Fruit fly (Drosophila melanogaster) whole organism, embryonic: Measurements from ENCODE around the gene hbt.
A peak's percentile ranks its signal among the peaks of the same experiment; 100 is the strongest.

Source experiments
- Asciz ChIP-seq: fragments of 200-800 bp; sonication (Bioruptor generic); optimal IDR thresholded peaks from 2 replicates; lab custom pipeline; 2017; ENCODE audit warnings: missing biosample characterization, mild to moderate bottlenecking, missing genetic modification characterization, missing genetic modification reagents
- CG10979 ChIP-seq: fragments of 200-800 bp; sonication (Bioruptor generic); optimal IDR thresholded peaks from 2 replicates; lab custom pipeline; 2018; ENCODE audit warnings: missing biosample characterization, mild to moderate bottlenecking, missing genetic modification characterization, moderate library complexity
- CG11398 ChIP-seq: fragments of 200-800 bp; sonication (Bioruptor generic); optimal IDR thresholded peaks from 2 replicates; lab custom pipeline; 2016; ENCODE audit warnings: missing biosample characterization, missing genetic modification characterization
- CG11504 ChIP-seq: fragments of 200-800 bp; sonication (Bioruptor generic); optimal IDR thresholded peaks from 3 replicates; lab custom pipeline; 2019; ENCODE audit warnings: missing biosample characterization, mild to moderate bottlenecking, missing genetic modification characterization, moderate library complexity
- CG11696 ChIP-seq: fragments of 200-800 bp; sonication (Bioruptor generic); IDR thresholded peaks from 2 replicates; pipeline ENCODE4 v1.3.6; 2022; ENCODE audit warnings: missing biosample characterization, missing genetic modification characterization
- CG14667 ChIP-seq: fragments of 200-800 bp; sonication (Bioruptor generic); IDR thresholded peaks from 2 replicates; pipeline ENCODE4 v1.3.6; 2022; ENCODE audit warnings: missing biosample characterization, missing genetic modification characterization
- CG14710 ChIP-seq: fragments of 200-800 bp; sonication (Bioruptor generic); optimal IDR thresholded peaks from 3 replicates; lab custom pipeline; 2019; ENCODE audit warnings: missing biosample characterization, mild to moderate bottlenecking, missing genetic modification characterization, moderate library complexity
- CG14965 ChIP-seq: fragments of 200-800 bp; sonication (Bioruptor generic); optimal IDR thresholded peaks from 2 replicates; lab custom pipeline; 2016; ENCODE audit warnings: missing biosample characterization, missing genetic modification characterization, borderline replicate concordance
- CG15479 ChIP-seq: fragments of 200-800 bp; sonication (Bioruptor generic); optimal IDR thresholded peaks from 3 replicates; lab custom pipeline; 2019; ENCODE audit warnings: missing biosample characterization, mild to moderate bottlenecking, missing genetic modification characterization, moderate library complexity
- CG1603 ChIP-seq: fragments of 200-800 bp; sonication (Bioruptor generic); optimal IDR thresholded peaks from 2 replicates; lab custom pipeline; 2019; ENCODE audit warnings: missing biosample characterization, mild to moderate bottlenecking, missing genetic modification characterization, moderate library complexity
- CG17361 ChIP-seq: fragments of 200-800 bp; sonication (Bioruptor generic); IDR thresholded peaks from 3 replicates; pipeline ENCODE4 v1.3.6; 2022; ENCODE audit warnings: missing biosample characterization, missing genetic modification characterization
- CG2199 ChIP-seq: fragments of 200-800 bp; sonication (Bioruptor generic); IDR thresholded peaks from 3 replicates; pipeline ENCODE4 v1.3.6; 2022; ENCODE audit warnings: missing biosample characterization, missing genetic modification characterization
- CG30403 ChIP-seq: fragments of 200-800 bp; sonication (Bioruptor generic); optimal IDR thresholded peaks from 3 replicates; lab custom pipeline; 2016; ENCODE audit warnings: missing biosample characterization, missing genetic modification characterization
- CG31224 ChIP-seq: fragments of 200-800 bp; sonication (Bioruptor generic); IDR thresholded peaks from 2 replicates; pipeline ENCODE4 v1.3.6; 2022; ENCODE audit warnings: missing biosample characterization, missing genetic modification characterization
- CG4707 ChIP-seq: fragments of 200-800 bp; sonication (Bioruptor generic); optimal IDR thresholded peaks from 2 replicates; lab custom pipeline; 2018; ENCODE audit warnings: missing biosample characterization, mild to moderate bottlenecking, missing genetic modification characterization, moderate library complexity
- CG7357 ChIP-seq: fragments of 200-800 bp; sonication (Bioruptor generic); IDR thresholded peaks from 3 replicates; pipeline ENCODE4 v1.3.6; 2022; ENCODE audit warnings: missing biosample characterization, missing genetic modification characterization
- D19A ChIP-seq: fragments of 200-800 bp; optimal IDR thresholded peaks from 3 replicates; lab custom pipeline; 2019; ENCODE audit warnings: missing biosample characterization, mild to moderate bottlenecking, missing genetic modification characterization, moderate library complexity
- Elba2 ChIP-seq: fragments of 200-800 bp; sonication (Bioruptor generic); optimal IDR thresholded peaks from 3 replicates; lab custom pipeline; 2016; ENCODE audit warnings: missing biosample characterization, missing genetic modification characterization
- Ets65A ChIP-seq: fragments of 200-800 bp; sonication (Bioruptor generic); peaks from one replicate; lab custom pipeline; 2016; ENCODE audit warnings: missing biosample characterization, missing genetic modification characterization
- Fer2 ChIP-seq: fragments of 200-800 bp; sonication (Bioruptor generic); optimal IDR thresholded peaks from 2 replicates; lab custom pipeline; 2018; ENCODE audit warnings: missing biosample characterization, mild to moderate bottlenecking, missing genetic modification characterization, moderate library complexity
- Gsc ChIP-seq: fragments of 200-800 bp; sonication (Bioruptor generic); IDR thresholded peaks from 2 replicates; pipeline ENCODE4 v1.3.6; 2022; ENCODE audit warnings: missing biosample characterization, missing genetic modification characterization
- Gug ChIP-seq: fragments of 200-800 bp; sonication (Bioruptor generic); IDR thresholded peaks from 4 replicates; pipeline ENCODE4 v1.3.6; 2022; ENCODE audit warnings: missing biosample characterization, missing genetic modification characterization
- Lhr ChIP-seq: fragments of 200-800 bp; sonication (Bioruptor generic); optimal IDR thresholded peaks from 3 replicates; lab custom pipeline; 2017; ENCODE audit warnings: mild to moderate bottlenecking, missing biosample characterization, missing genetic modification reagents, missing genetic modification characterization
- PHDP ChIP-seq: fragments of 200-800 bp; sonication (Bioruptor generic); optimal IDR thresholded peaks from 3 replicates; lab custom pipeline; 2018; ENCODE audit warnings: missing biosample characterization, mild to moderate bottlenecking, missing genetic modification characterization, moderate library complexity
- Side ChIP-seq: fragments of 200-800 bp; sonication (Bioruptor generic); optimal IDR thresholded peaks from 2 replicates; lab custom pipeline; 2016; ENCODE audit warnings: missing biosample characterization, missing genetic modification characterization
- Sry-δ ChIP-seq: fragments of 200-800 bp; sonication (Bioruptor generic); optimal IDR thresholded peaks from 2 replicates; lab custom pipeline; 2016; ENCODE audit warnings: missing biosample characterization, missing genetic modification characterization
- Tbp ChIP-seq: fragments of >200 bp; optimal IDR thresholded peaks from 2 replicates; lab custom pipeline; 2018; ENCODE audit warnings: missing biosample characterization, missing genetic modification characterization
- amos ChIP-seq: fragments of 200-800 bp; sonication (Bioruptor generic); IDR thresholded peaks from 2 replicates; pipeline ENCODE4 v1.3.6; 2022; ENCODE audit warnings: missing biosample characterization, missing genetic modification characterization; ENCODE audit not compliant: partially characterized antibody
- ap ChIP-seq: fragments of 200-800 bp; sonication (Bioruptor generic); IDR thresholded peaks from 2 replicates; pipeline ENCODE4 v1.3.6; 2022; ENCODE audit warnings: missing biosample characterization, missing genetic modification characterization
- bab2 ChIP-seq: fragments of 200-800 bp; sonication (Bioruptor generic); optimal IDR thresholded peaks from 2 replicates; lab custom pipeline; 2016; ENCODE audit warnings: missing biosample characterization, missing genetic modification characterization
- bcd ChIP-seq: fragments of 200-800 bp; sonication (Bioruptor generic); optimal IDR thresholded peaks from 2 replicates; lab custom pipeline; 2017; ENCODE audit warnings: missing biosample characterization, mild to moderate bottlenecking, missing genetic modification characterization
- caup ChIP-seq: fragments of 200-800 bp; sonication (Bioruptor generic); optimal IDR thresholded peaks from 3 replicates; lab custom pipeline; 2017; ENCODE audit warnings: missing biosample characterization, mild to moderate bottlenecking, missing genetic modification characterization, moderate library complexity; ENCODE audit not compliant: severe bottlenecking
- emc ChIP-seq: fragments of 200-800 bp; sonication (Bioruptor generic); optimal IDR thresholded peaks from 2 replicates; lab custom pipeline; 2016; ENCODE audit warnings: missing biosample characterization, missing genetic modification characterization
- eve ChIP-seq, 2 experiments: fragments of >200 bp; optimal IDR thresholded peaks; 2 replicates each; lab custom pipeline; 2017; ENCODE audit warnings: missing biosample characterization in 2 of 2, missing genetic modification characterization in 2 of 2
- gce ChIP-seq: fragments of 200-800 bp; sonication (Bioruptor generic); IDR thresholded peaks from 3 replicates; pipeline ENCODE4 v1.3.6; 2022; ENCODE audit warnings: missing biosample characterization, missing genetic modification characterization
- gcm ChIP-seq: fragments of 200-800 bp; sonication (Bioruptor generic); optimal IDR thresholded peaks from 2 replicates; lab custom pipeline; 2019; ENCODE audit warnings: missing biosample characterization, mild to moderate bottlenecking, missing genetic modification characterization, moderate library complexity
- gem ChIP-seq: fragments of 200-800 bp; sonication (Bioruptor generic); optimal IDR thresholded peaks from 2 replicates; lab custom pipeline; 2019; ENCODE audit warnings: missing biosample characterization, mild to moderate bottlenecking, missing genetic modification characterization, moderate library complexity
- gfzf ChIP-seq: fragments of 200-800 bp; sonication (Bioruptor generic); optimal IDR thresholded peaks from 2 replicates; lab custom pipeline; 2016; ENCODE audit warnings: missing biosample characterization, mild to moderate bottlenecking, missing genetic modification characterization, moderate library complexity
- gro ChIP-seq: fragments of 200-800 bp; sonication (Bioruptor generic); optimal IDR thresholded peaks from 2 replicates; lab custom pipeline; 2016; ENCODE audit warnings: missing biosample characterization, missing genetic modification characterization
- hbn ChIP-seq: fragments of 200-800 bp; sonication (Bioruptor generic); IDR thresholded peaks from 2 replicates; pipeline ENCODE4 v1.3.6; 2022; ENCODE audit warnings: missing biosample characterization, missing genetic modification characterization; ENCODE audit not compliant: partially characterized antibody
- kay ChIP-seq: fragments of 200-800 bp; sonication (Bioruptor generic); optimal IDR thresholded peaks from 2 replicates; lab custom pipeline; 2016; ENCODE audit warnings: missing biosample characterization, missing genetic modification characterization
- lmd ChIP-seq: fragments of 200-800 bp; sonication (Bioruptor generic); IDR thresholded peaks from 2 replicates; pipeline ENCODE4 v1.3.6; 2022; ENCODE audit warnings: missing biosample characterization, missing genetic modification characterization
- lola ChIP-seq, 3 experiments: fragments of >200 bp in 2 of 3; fragments of 200-800 bp in 1 of 3; sonication (Bioruptor generic) in 1 of 3; optimal IDR thresholded peaks; 2 replicates each; lab custom pipeline; 2017 to 2019; ENCODE audit warnings: missing biosample characterization in 3 of 3, missing genetic modification characterization in 3 of 3, mild to moderate bottlenecking in 1 of 3, moderate library complexity in 1 of 3
- luna ChIP-seq: fragments of 200-800 bp; sonication (Bioruptor generic); optimal IDR thresholded peaks from 2 replicates; lab custom pipeline; 2016; ENCODE audit warnings: missing biosample characterization, missing genetic modification characterization
- otp ChIP-seq: fragments of 200-800 bp; sonication (Bioruptor generic); IDR thresholded peaks from 3 replicates; pipeline ENCODE4, ENCODE4 v1.3.6; 2022; ENCODE audit warnings: missing biosample characterization, missing genetic modification characterization
- pb ChIP-seq: fragments of 200-800 bp; sonication (Bioruptor generic); optimal IDR thresholded peaks from 3 replicates; lab custom pipeline; 2016; ENCODE audit warnings: missing biosample characterization, missing genetic modification characterization
- pfk ChIP-seq: fragments of 200-800 bp; sonication (Bioruptor generic); optimal IDR thresholded peaks from 2 replicates; lab custom pipeline; 2018; ENCODE audit warnings: missing biosample characterization, mild to moderate bottlenecking, missing genetic modification characterization, moderate library complexity
- twi ChIP-seq: fragments of 200-800 bp; optimal IDR thresholded peaks from 2 replicates; lab custom pipeline; 2019; ENCODE audit warnings: missing biosample characterization, mild to moderate bottlenecking, missing genetic modification characterization, moderate library complexity
- unpg ChIP-seq: fragments of 200-800 bp; sonication (Bioruptor generic); optimal IDR thresholded peaks from 3 replicates; lab custom pipeline; 2018; ENCODE audit warnings: missing biosample characterization, mild to moderate bottlenecking, missing genetic modification characterization, moderate library complexity
- z ChIP-seq: fragments of 200-800 bp; sonication (Bioruptor generic); IDR thresholded peaks from 3 replicates; pipeline ENCODE4 v1.3.6; 2022; ENCODE audit warnings: missing biosample characterization, missing genetic modification characterization

hbt gene

DNA sequence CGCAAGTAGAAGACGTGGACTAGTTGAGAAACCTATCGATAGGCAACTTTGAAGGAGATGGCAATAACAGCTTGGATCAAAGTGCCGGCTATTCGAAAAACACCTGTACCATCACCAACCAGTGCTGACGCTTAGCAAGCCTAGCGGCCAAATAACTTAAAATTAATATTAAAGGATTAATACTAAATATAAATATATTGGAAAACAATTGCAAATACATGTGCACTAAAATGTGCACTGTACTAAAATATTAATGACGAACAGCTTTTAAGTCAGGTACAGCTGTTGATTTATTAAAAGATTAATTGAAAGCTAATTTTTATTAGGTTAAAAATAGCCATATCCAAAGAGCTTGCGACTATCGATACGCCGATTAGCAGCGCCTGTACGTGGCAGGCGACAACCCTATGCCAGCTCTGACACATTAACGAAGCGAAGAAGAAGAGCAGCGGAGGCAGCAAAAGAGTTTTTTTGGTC is 47.6 kb upstream of the hbt start, which contains the start of the genes CG9302 and beta'COP (continued):
- TF ChIP-seq CG15479: no peak
- no peak for TF ChIP-seq CG11398
- no peak for TF ChIP-seq pfk (GFP tag; lab: Kevin White, UChicago)
- peak; percentile 42; the same call in 1 of the 2 replicates for TF ChIP-seq CG31224 (GFP tag; lab: Robert Waterston, UW)
- TF ChIP-seq caup (GFP tag; lab: Kevin White, UChicago): peak; percentile 48
- peak; percentile 83 for TF ChIP-seq CG30403 (GFP tag; lab: Kevin White, UChicago)
- peak; percentile 75 for TF ChIP-seq kay (GFP tag; lab: Kevin White, UChicago)
- peak; percentile 80 for TF ChIP-seq bcd (GFP tag; lab: Kevin White, UChicago)
- peak; percentile 83 for TF ChIP-seq gem (tag; lab: Kevin White, UChicago)
- TF ChIP-seq Sry-δ (GFP tag; lab: Kevin White, UChicago): peak; percentile 85
- peak; percentile 49; the same call in 1 of the 2 replicates for TF ChIP-seq hbn (GFP tag; lab: Robert Waterston, UW)
- TF ChIP-seq Gsc (GFP tag; lab: Robert Waterston, UW): no peak
- TF ChIP-seq CG14965 (GFP tag; lab: Kevin White, UChicago): no peak
- TF ChIP-seq Gug (GFP tag; lab: Robert Waterston, UW): peak; percentile 49; the same call in 1 of the 4 replicates
- TF ChIP-seq Lhr (GFP tag; lab: Kevin White, UChicago): peak; percentile 14
- no peak for TF ChIP-seq CG14667 (GFP tag; lab: Robert Waterston, UW)
- peak in 1 of 3 experiments; percentile 75 for TF ChIP-seq lola (GFP tag; optimal IDR thresholded peaks at IDR 0.05; lab: Kevin White, UChicago)
- TF ChIP-seq CG11696 (GFP tag; lab: Robert Waterston, UW): no peak
- TF ChIP-seq amos (GFP tag; lab: Robert Waterston, UW): peak; percentile 63
- peak; percentile 93 for TF ChIP-seq Ets65A
- 0 out of 3 replicates have a peak, but pooled peaks have one; percentile 25 for TF ChIP-seq CG2199 (GFP tag; lab: Robert Waterston, UW)
- TF ChIP-seq twi: peak; percentile 65
- no peak for TF ChIP-seq CG11504
- TF ChIP-seq lmd (GFP tag; lab: Robert Waterston, UW): peak; percentile 69
- TF ChIP-seq unpg (GFP tag; lab: Kevin White, UChicago): peak; percentile 58
- no peak for TF ChIP-seq D19A
- peak; percentile 28 for TF ChIP-seq gro
- TF ChIP-seq gce: no peak
- peak; percentile 56 for TF ChIP-seq PHDP (tag; lab: Kevin White, UChicago)
- no peak for TF ChIP-seq eve (GFP tag; optimal IDR thresholded peaks at IDR 0.05; lab: Kevin White, UChicago)
- TF ChIP-seq ap (GFP tag; lab: Robert Waterston, UW): no peak
- no peak for TF ChIP-seq Asciz (GFP tag; lab: Kevin White, UChicago)
- no peak for TF ChIP-seq emc (GFP tag; lab: Kevin White, UChicago)
- TF ChIP-seq CG1603: no peak
- peak; percentile 55 for TF ChIP-seq CG10979 (tag; lab: Kevin White, UChicago)
- TF ChIP-seq Side (GFP tag; lab: Kevin White, UChicago): no peak
- peak; percentile 73 for TF ChIP-seq Fer2
- no peak for TF ChIP-seq pb
- peak; percentile 81 for TF ChIP-seq CG14710 (tag; lab: Kevin White, UChicago)
- TF ChIP-seq CG7357 (GFP tag; lab: Robert Waterston, UW): peak; percentile 56; the same call in 1 of the 3 replicates
- peak; percentile 90 for TF ChIP-seq CG17361 (GFP tag; lab: Robert Waterston, UW)
- peak; percentile 19 for TF ChIP-seq luna (GFP tag; lab: Kevin White, UChicago)
- TF ChIP-seq z: no peak
- TF ChIP-seq bab2 (GFP tag; lab: Kevin White, UChicago): peak; percentile 48
- no peak for TF ChIP-seq gfzf
- TF ChIP-seq otp (GFP tag; lab: Robert Waterston, UW): no peak
- no peak for TF ChIP-seq Tbp (GFP tag; lab: Kevin White, UChicago)
- peak; percentile 40 for TF ChIP-seq Elba2
- no peak for TF ChIP-seq gcm (GFP tag; lab: Kevin White, UChicago)
- no peak for TF ChIP-seq CG4707
